Worm (Caenorhabditis elegans) whole organism, L2 larva: ENCODE data around the gene ZK418.6.

Experiments used
- blmp-1 ChIP-seq: sonication (generic microtip); optimal IDR thresholded peaks from 2 replicates; lab custom pipeline; 2017; ENCODE audit warnings: missing genetic modification characterization, mild to moderate bottlenecking, missing compliant biosample characterization, antibody characterized with exemption, moderate library complexity; ENCODE audit not compliant: insufficient read depth
- egl-27 ChIP-seq: sonication (generic microtip); optimal IDR thresholded peaks from 3 replicates; lab custom pipeline; 2017; ENCODE audit warnings: missing biosample characterization, missing genetic modification reagents, missing genetic modification characterization
- fos-1 ChIP-seq: fragments of 150-350 bp; optimal IDR thresholded peaks from 2 replicates; lab custom pipeline; 2014; ENCODE audit warnings: missing biosample characterization, missing genetic modification characterization
- lin-13 ChIP-seq: fragments of 150-350 bp; optimal IDR thresholded peaks from 2 replicates; lab custom pipeline; 2014; ENCODE audit warnings: missing biosample characterization, missing genetic modification reagents, missing genetic modification characterization
- lin-39 ChIP-seq: fragments of 150-350 bp; optimal IDR thresholded peaks from 2 replicates; lab custom pipeline; 2014; ENCODE audit warnings: missing biosample characterization, missing genetic modification reagents, missing genetic modification characterization
- lsy-2 ChIP-seq, 2 experiments: fragments of 150-350 bp in 1 of 2; sonication (generic microtip) in 1 of 2; optimal IDR thresholded peaks; 2 replicates each; lab custom pipeline; 2014 to 2017; ENCODE audit warnings: missing biosample characterization in 2 of 2, missing genetic modification characterization in 2 of 2
- mdl-1 ChIP-seq, 2 experiments: fragments of 150-350 bp in 1 of 2; sonication (generic microtip) in 1 of 2; optimal IDR thresholded peaks; 2 replicates each; lab custom pipeline; 2017; ENCODE audit warnings: missing biosample characterization in 2 of 2, missing genetic modification characterization in 2 of 2
- nhr-237 ChIP-seq: fragments of 150-350 bp; optimal IDR thresholded peaks from 2 replicates; lab custom pipeline; 2014; ENCODE audit warnings: missing biosample characterization, missing genetic modification characterization

DNA sequence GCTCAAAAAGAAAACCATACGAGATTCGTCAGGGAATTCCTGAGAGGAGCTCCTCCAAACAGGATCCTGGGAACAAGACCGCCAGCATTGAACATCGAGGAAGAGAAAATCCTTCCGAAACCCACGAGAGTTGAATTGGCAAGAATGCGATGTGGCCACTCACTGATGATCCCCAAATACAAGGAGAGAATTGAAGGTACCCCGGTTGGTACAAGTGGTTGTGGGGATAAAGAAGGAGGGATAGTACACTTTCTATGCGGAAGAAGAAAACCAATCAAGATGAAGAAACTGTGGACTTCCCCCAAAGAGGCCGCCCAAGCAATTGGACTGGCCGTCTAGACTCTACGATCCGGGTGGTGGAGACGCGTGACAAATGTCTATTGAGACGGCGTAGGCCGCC lies 15.6 kb downstream of the ZK418.6 start:
- TF ChIP-seq lsy-2 (tag; optimal IDR thresholded peaks at IDR 0.05; lab: Kevin White, UChicago) = no peak
- no peak for TF ChIP-seq egl-27 (tag; lab: Kevin White, UChicago)
- no peak for TF ChIP-seq fos-1 (tag; lab: Kevin White, UChicago)
- no peak for TF ChIP-seq lin-13 (GFP tag; lab: Kevin White, UChicago)
- no peak for TF ChIP-seq lin-39 (tag; lab: Kevin White, UChicago)
- no peak for TF ChIP-seq nhr-237
- no peak for TF ChIP-seq mdl-1 (tag; optimal IDR thresholded peaks at IDR 0.05; lab: Kevin White, UChicago)
- no peak for TF ChIP-seq blmp-1 (tag; lab: Kevin White, UChicago)
